Fruit fly (Drosophila melanogaster): ENCODE measurements around the gene CG34250.

The CG34250 gene

DNA sequence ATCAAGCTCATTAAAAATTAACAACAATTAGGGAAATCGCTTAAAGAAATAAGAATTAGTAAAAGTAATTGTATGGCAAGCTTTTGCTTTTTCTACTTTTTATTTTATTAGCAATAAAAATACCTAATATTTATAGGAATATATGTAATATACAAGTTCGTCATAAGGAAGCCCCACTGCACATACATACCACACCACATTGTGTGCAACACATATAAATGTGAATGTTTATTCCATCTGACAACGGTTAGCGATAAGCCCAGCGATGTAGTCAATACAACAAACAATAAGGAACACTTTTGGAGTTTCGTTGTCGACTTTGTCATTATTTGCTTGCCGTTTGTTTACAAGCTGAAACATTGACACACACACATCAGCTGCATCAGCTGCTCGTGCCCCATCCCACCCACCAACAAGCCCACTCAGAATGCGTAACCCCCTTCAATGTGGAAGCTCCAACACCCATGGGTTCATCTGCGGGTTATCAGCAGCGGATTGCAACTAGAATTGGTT lies 9.3 kb downstream of the CG34250 start (continued):
- TF ChIP-seq CG9437 (GFP tag; optimal IDR thresholded peaks at IDR 0.05) (no peak), CG2875 (GFP tag; optimal IDR thresholded peaks at IDR 0.05) (peak; percentile 97), repo (GFP tag; optimal IDR thresholded peaks at IDR 0.05) (peak; percentile 69), CG34224 (GFP tag; IDR thresholded peaks at IDR 0.05; ENCODE audit: partially characterized antibody) (no peak), lbe (GFP tag; optimal IDR thresholded peaks at IDR 0.05) (peak; percentile 65), Ets97D (GFP tag; optimal IDR thresholded peaks at IDR 0.05) (no peak), CG1024 (GFP tag; IDR thresholded peaks at IDR 0.05) (peak; percentile 70; the same call in 1 of the 2 replicates), CG17829 (tag; optimal IDR thresholded peaks at IDR 0.05) (peak; percentile 78), peb (GFP tag; IDR thresholded peaks at IDR 0.05) (no peak), Vsx1 (GFP tag; optimal IDR thresholded peaks at IDR 0.05) (peak; percentile 92), sug (tag; optimal IDR thresholded peaks at IDR 0.05) (peak; percentile 8), CG4820 (GFP tag; optimal IDR thresholded peaks at IDR 0.05) (peak; percentile 58), Hr3 (GFP tag; optimal IDR thresholded peaks at IDR 0.05) (no peak), CG12071 (GFP tag; optimal IDR thresholded peaks at IDR 0.05) (peak; percentile 89), odd (GFP tag; optimal IDR thresholded peaks at IDR 0.05) (peak; percentile 88), CG10209 (GFP tag; optimal IDR thresholded peaks at IDR 0.05) (peak; percentile 79), fd3F (GFP tag; optimal IDR thresholded peaks at IDR 0.05) (no peak), usp (GFP tag; optimal IDR thresholded peaks at IDR 0.05) (no peak), az2 (GFP tag; optimal IDR thresholded peaks at IDR 0.05) (peak; percentile 39), slp2 (GFP tag; optimal IDR thresholded peaks at IDR 0.05) (no peak), kah (GFP tag; optimal IDR thresholded peaks at IDR 0.05) (peak; percentile 78), Mrtf (GFP tag; IDR thresholded peaks at IDR 0.05) (0 out of 3 replicates have a peak, but pooled peaks have one; percentile 16), CG13424 (tag; optimal IDR thresholded peaks at IDR 0.05) (peak; percentile 73), Bteb2 (GFP tag; optimal IDR thresholded peaks at IDR 0.05) (no peak), Gsc (GFP tag; IDR thresholded peaks at IDR 0.05) (no peak), CG2199 (GFP tag; IDR thresholded peaks at IDR 0.05) (peak; percentile 73; the same call in 2 of the 3 replicates), dimm (GFP tag; IDR thresholded peaks at IDR 0.05) (no peak), pb (GFP tag; optimal IDR thresholded peaks at IDR 0.05) (peak; percentile 38), Asciz (GFP tag; optimal IDR thresholded peaks at IDR 0.05) (peak; percentile 96), Gug (GFP tag; IDR thresholded peaks at IDR 0.05) (0 out of 4 replicates have a peak, but pooled peaks have one; percentile 11), jumu (GFP tag; optimal IDR thresholded peaks at IDR 0.05) (peak; percentile 22), CG1602 (GFP tag; optimal IDR thresholded peaks at IDR 0.05) (peak; percentile 43), CG12219 (GFP tag; optimal IDR thresholded peaks at IDR 0.05) (peak; percentile 84), pum (GFP tag; optimal IDR thresholded peaks at IDR 0.05) (peak; percentile 42), H15 (GFP tag; IDR thresholded peaks at IDR 0.05) (no peak), CG14710 (tag; optimal IDR thresholded peaks at IDR 0.05) (peak; percentile 94), Optix (GFP tag; IDR thresholded peaks at IDR 0.05) (peak; percentile 42; the same call in 2 of the 3 replicates), gro (GFP tag; optimal IDR thresholded peaks at IDR 0.05) (no peak), mirr (GFP tag; optimal IDR thresholded peaks at IDR 0.05) (no peak), fru (optimal IDR thresholded peaks at IDR 0.05) (no peak), unpg (GFP tag; optimal IDR thresholded peaks at IDR 0.05) (peak; percentile 85), CG1529 (GFP tag; optimal IDR thresholded peaks at IDR 0.05) (peak; percentile 92), maf-S (GFP tag; optimal IDR thresholded peaks at IDR 0.05) (peak; percentile 34), corto (GFP tag; optimal IDR thresholded peaks at IDR 0.05) (no peak), CG30020 (tag; optimal IDR thresholded peaks at IDR 0.05) (peak; percentile 29), CG17385 (GFP tag; optimal IDR thresholded peaks at IDR 0.05) (peak; percentile 71), wor (GFP tag; IDR thresholded peaks at IDR 0.05) (no peak), CG2889 (GFP tag; IDR thresholded peaks at IDR 0.05) (no peak), CG8281 (tag; optimal IDR thresholded peaks at IDR 0.05) (peak; percentile 87), CG4617 (GFP tag; optimal IDR thresholded peaks at IDR 0.05; ENCODE audit: borderline replicate concordance) (peak; percentile 29), ro (GFP tag; IDR thresholded peaks at IDR 0.05) (no peak)
